Fruit fly (Drosophila melanogaster): ENCODE measurements around the gene CG9386.

CG9386 gene

DNA sequence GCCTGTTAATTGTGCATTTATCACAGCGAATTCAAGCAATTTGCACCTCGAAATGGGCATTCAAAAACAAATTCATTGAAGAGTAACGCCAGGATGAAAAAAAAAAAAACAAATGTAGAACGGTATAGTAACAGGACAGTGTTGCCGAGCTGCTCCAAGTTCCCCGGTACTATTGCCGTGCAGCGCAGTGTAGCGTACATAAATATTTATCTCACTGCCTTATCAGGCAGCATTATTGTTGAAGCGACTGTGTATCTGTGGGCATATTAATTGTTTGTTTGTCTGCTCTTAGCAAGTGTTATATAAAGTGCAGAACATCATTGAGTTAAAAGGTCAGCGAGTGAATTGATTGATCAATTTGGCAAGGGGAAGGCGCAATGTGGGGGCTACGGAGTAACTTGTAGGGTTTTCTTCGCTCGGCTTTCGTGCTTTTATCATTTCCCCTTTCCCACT is 38.8 kb downstream of the CG9386 start:
- TF ChIP-seq Mio (GFP tag; optimal IDR thresholded peaks at IDR 0.05): no peak
- no peak for TF ChIP-seq sage (GFP tag; optimal IDR thresholded peaks at IDR 0.05)
- TF ChIP-seq CG32264 (GFP tag; optimal IDR thresholded peaks at IDR 0.05): no peak
- TF ChIP-seq dmrt93B (GFP tag; optimal IDR thresholded peaks at IDR 0.05): no peak
- TF ChIP-seq fru (GFP tag; optimal IDR thresholded peaks at IDR 0.05): peak; percentile 7
- TF ChIP-seq dl (GFP tag; optimal IDR thresholded peaks at IDR 0.05; ENCODE audit: insufficient read depth in 1 of 2, partially characterized antibody in 2 of 2): no peak
- TF ChIP-seq woc (GFP tag; optimal IDR thresholded peaks at IDR 0.05): no peak
- TF ChIP-seq ey (GFP tag; optimal IDR thresholded peaks at IDR 0.05): no peak
- peak; percentile 4 for TF ChIP-seq rgr (GFP tag; optimal IDR thresholded peaks at IDR 0.05)
- TF ChIP-seq Hr83 (GFP tag; optimal IDR thresholded peaks at IDR 0.05; ENCODE audit: poor library complexity, severe bottlenecking): peak; percentile 44
- no peak for TF ChIP-seq N (GFP tag; optimal IDR thresholded peaks at IDR 0.05)
- peak in 1 of 2 experiments; percentile 17 for TF ChIP-seq foxo (GFP tag; optimal IDR thresholded peaks at IDR 0.05)
- no peak for TF ChIP-seq Dfd (GFP tag; optimal IDR thresholded peaks at IDR 0.05)
- TF ChIP-seq Abd-B (GFP tag; optimal IDR thresholded peaks at IDR 0.05): no peak

DNA sequence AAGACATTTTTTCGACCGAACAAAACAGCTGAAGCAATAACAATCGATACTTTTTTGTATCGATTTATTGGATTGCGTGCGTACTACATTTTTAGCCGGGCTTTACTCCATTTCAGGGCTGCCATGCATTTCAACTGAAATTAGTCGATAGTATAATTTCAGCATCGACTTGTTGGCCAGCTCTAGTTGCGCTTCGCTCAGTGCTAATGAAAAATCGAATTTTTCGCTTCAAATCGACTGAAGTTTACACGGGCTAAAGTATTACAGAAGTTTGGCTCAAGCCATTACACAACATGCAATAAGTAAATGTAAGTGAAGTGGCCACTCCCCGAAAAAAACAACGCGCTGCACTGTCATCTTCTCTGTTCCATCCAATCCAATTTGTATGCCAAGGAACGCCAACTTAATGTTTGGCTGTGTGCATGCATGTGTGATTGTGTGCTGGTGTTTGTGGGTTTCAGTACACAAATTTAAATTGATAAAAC is 39.3 kb downstream of the CG9386 start, which contains the start of the genes mRpL47, CG8176 and Kdm3:
Gene mRpL47, minus strand, starts transcription at position 49 of the 485 bp plus-strand sequence.
Gene CG8176, plus strand, starts transcription at position 148 of the 485 bp plus-strand sequence.
Gene Kdm3, plus strand, starts transcription at position 148 of the 485 bp plus-strand sequence.
- TF ChIP-seq Myc (optimal IDR thresholded peaks at IDR 0.05): no peak
- TF ChIP-seq usp (GFP tag; optimal IDR thresholded peaks at IDR 0.05): no peak
- TF ChIP-seq Hnf4 (GFP tag; optimal IDR thresholded peaks at IDR 0.05): peak; percentile 81
- no peak for TF ChIP-seq Vsx2 (GFP tag; optimal IDR thresholded peaks at IDR 0.05; ENCODE audit: partially characterized antibody)
- TF ChIP-seq brk (GFP tag; optimal IDR thresholded peaks at IDR 0.05): no peak
- TF ChIP-seq CG9705 (GFP tag; optimal IDR thresholded peaks at IDR 0.05): peak; percentile 34
- peak; percentile 28 for TF ChIP-seq psq (GFP tag; optimal IDR thresholded peaks at IDR 0.05)
- TF ChIP-seq Mio (GFP tag; optimal IDR thresholded peaks at IDR 0.05): no peak
- no peak for TF ChIP-seq dl (GFP tag; optimal IDR thresholded peaks at IDR 0.05; ENCODE audit: insufficient read depth in 1 of 2, partially characterized antibody in 2 of 2)
- no peak for TF ChIP-seq CrebA (GFP tag; optimal IDR thresholded peaks at IDR 0.05; ENCODE audit: borderline replicate concordance)
- TF ChIP-seq dsf (GFP tag; optimal IDR thresholded peaks at IDR 0.05; ENCODE audit: borderline replicate concordance): peak; percentile 28
- TF ChIP-seq lola (GFP tag; optimal IDR thresholded peaks at IDR 0.05): no peak
- no peak for TF ChIP-seq CG32264 (GFP tag; optimal IDR thresholded peaks at IDR 0.05)
- TF ChIP-seq foxo (GFP tag; optimal IDR thresholded peaks at IDR 0.05): peak in 1 of 2 experiments; percentile 51
- peak; percentile 98 for TF ChIP-seq Hr83 (GFP tag; optimal IDR thresholded peaks at IDR 0.05; ENCODE audit: poor library complexity, severe bottlenecking)
- peak; percentile 4 for TF ChIP-seq fru (GFP tag; optimal IDR thresholded peaks at IDR 0.05)
- no peak for TF ChIP-seq N (GFP tag; optimal IDR thresholded peaks at IDR 0.05)
- no peak for TF ChIP-seq pan (optimal IDR thresholded peaks at IDR 0.05)
- TF ChIP-seq Abd-B (GFP tag; optimal IDR thresholded peaks at IDR 0.05): no peak
- no peak for TF ChIP-seq tai (GFP tag; optimal IDR thresholded peaks at IDR 0.05)
- no peak for TF ChIP-seq Dfd (GFP tag; optimal IDR thresholded peaks at IDR 0.05)
- no peak for TF ChIP-seq woc (GFP tag; optimal IDR thresholded peaks at IDR 0.05)
- TF ChIP-seq OdsH (GFP tag; optimal IDR thresholded peaks at IDR 0.05): peak; percentile 21
- TF ChIP-seq br (GFP tag; optimal IDR thresholded peaks at IDR 0.05): peak; percentile 35
- TF ChIP-seq sage (GFP tag; optimal IDR thresholded peaks at IDR 0.05): no peak
- peak; percentile 58 for TF ChIP-seq Sp1 (GFP tag; optimal IDR thresholded peaks at IDR 0.05)
- TF ChIP-seq h (GFP tag; optimal IDR thresholded peaks at IDR 0.05): peak; percentile 66
- peak; percentile 57 for TF ChIP-seq sv (GFP tag; optimal IDR thresholded peaks at IDR 0.05)
- TF ChIP-seq Rel (GFP tag; optimal IDR thresholded peaks at IDR 0.05): no peak
- TF ChIP-seq Rel (tag; optimal IDR thresholded peaks at IDR 0.05): peak; percentile 54
- peak; percentile 59 for TF ChIP-seq ey (GFP tag; optimal IDR thresholded peaks at IDR 0.05)
- peak; percentile 47 for TF ChIP-seq HLH106 (tag; optimal IDR thresholded peaks at IDR 0.05)
- TF ChIP-seq Jra (GFP tag; optimal IDR thresholded peaks at IDR 0.05): peak; percentile 81
- peak; percentile 66 for TF ChIP-seq jim (GFP tag; optimal IDR thresholded peaks at IDR 0.05)
- peak; percentile 50 for TF ChIP-seq rgr (GFP tag; optimal IDR thresholded peaks at IDR 0.05)
- TF ChIP-seq Hr78 (GFP tag; optimal IDR thresholded peaks at IDR 0.05): no peak
- TF ChIP-seq Dif (GFP tag; optimal IDR thresholded peaks at IDR 0.05; ENCODE audit: partially characterized antibody): no peak
- TF ChIP-seq GATAd (GFP tag; optimal IDR thresholded peaks at IDR 0.05): no peak
- TF ChIP-seq dmrt93B (GFP tag; optimal IDR thresholded peaks at IDR 0.05): no peak

Measured in whole organism, wandering third instar larva.